Worm (Caenorhabditis elegans): ENCODE results near the gene irld-29.
"Not testable (repeated sequence)": the region's sequence is repeated elsewhere in the genome, so short reads cannot be mapped to it uniquely, and the experiment has no call there.

Gene irld-29

ce11 chrV:2325052-2325451, 13.4 kb downstream of the irld-29 start, which contains the start of gene pud-3:
Gene pud-3, minus strand, starts transcription at chrV:2325152.
- TF ChIP-seq F16B12.6 (tag; optimal IDR thresholded peaks at IDR 0.05) (no peak), lin-13 (GFP tag; optimal IDR thresholded peaks at IDR 0.05) (no peak), mef-2 (tag; optimal IDR thresholded peaks at IDR 0.05) (no peak), nhr-47 (tag; optimal IDR thresholded peaks at IDR 0.05) (no peak), elt-2 (tag; optimal IDR thresholded peaks at IDR 0.05) (no peak), sox-4 (tag; optimal IDR thresholded peaks at IDR 0.05) (no peak), pag-3 (tag; optimal IDR thresholded peaks at IDR 0.05; ENCODE audit: borderline replicate concordance, insufficient read depth) (no peak), ets-5 (GFP tag; IDR thresholded peaks at IDR 0.05) (no peak), mep-1 (tag; optimal IDR thresholded peaks at IDR 0.05) (no peak), lir-3 (tag; optimal IDR thresholded peaks at IDR 0.05; ENCODE audit: poor library complexity) (no peak), zag-1 (tag; optimal IDR thresholded peaks at IDR 0.05) (no peak), ama-1 (optimal IDR thresholded peaks at IDR 0.05) (no peak), aha-1 (tag; optimal IDR thresholded peaks at IDR 0.05) (no peak), fkh-8 (tag; optimal IDR thresholded peaks at IDR 0.05) (no peak), rnt-1 (tag; optimal IDR thresholded peaks at IDR 0.05) (no peak), pqm-1 (tag; optimal IDR thresholded peaks at IDR 0.05) (no peak), unc-30 (tag; optimal IDR thresholded peaks at IDR 0.05) (no peak), tlp-1 (tag; optimal IDR thresholded peaks at IDR 0.05) (no peak), unc-86 (tag; optimal IDR thresholded peaks at IDR 0.05) (no peak)

- no peak for TF ChIP-seq mdl-1 (tag; optimal IDR thresholded peaks at IDR 0.05)
- peak in 1 of 2 experiments; percentile 14 for TF ChIP-seq lin-35 (GFP tag; optimal IDR thresholded peaks at IDR 0.05)
- TF ChIP-seq elt-2 (tag; optimal IDR thresholded peaks at IDR 0.05), result peak; percentile 99
- TF ChIP-seq efl-1 (optimal IDR thresholded peaks at IDR 0.05), result no peak
- peak in 1 of 2 experiments; percentile 7 for TF ChIP-seq efl-1 (GFP tag; optimal IDR thresholded peaks at IDR 0.05 in 1 of 2)
- TF ChIP-seq pqm-1 (tag; optimal IDR thresholded peaks at IDR 0.05), result peak; percentile 72
- peak; percentile 48 for TF ChIP-seq jun-1 (tag; optimal IDR thresholded peaks at IDR 0.05)
- TF ChIP-seq hlh-17 (GFP tag; optimal IDR thresholded peaks at IDR 0.05; ENCODE audit: borderline replicate concordance), result no peak
- peak; percentile 59 for TF ChIP-seq nhr-71 (tag; optimal IDR thresholded peaks at IDR 0.05)
Observed at ce11 chrV:2324260-2324659, 14.2 kb downstream of the irld-29 start.

- not testable (repeated sequence) for TF ChIP-seq ceh-90 (tag; optimal IDR thresholded peaks at IDR 0.05); F16B12.6 (tag; optimal IDR thresholded peaks at IDR 0.05); dpl-1 (GFP tag; optimal IDR thresholded peaks at IDR 0.05)
Observed at ce11 chrV:2322466-2322865, 16.0 kb downstream of the irld-29 start, which contains the start of gene pud-1.2. Gene pud-1.2, minus strand, starts transcription at chrV:2322566.

- TF ChIP-seq nhr-90 (tag; optimal IDR thresholded peaks at IDR 0.05; ENCODE audit: poor library complexity); lin-39 (tag; optimal IDR thresholded peaks at IDR 0.05); nhr-85 (tag): not testable (repeated sequence)
Observed at ce11 chrV:2321001-2321400, 17.4 kb downstream of the irld-29 start, which contains the start of gene Y19D10B.6. Gene Y19D10B.6, minus strand, starts transcription at chrV:2321101.

ce11 chrV:2308246-2308645, 30.2 kb downstream of the irld-29 start:
- peak; percentile 29 for TF ChIP-seq elt-2 (tag; optimal IDR thresholded peaks at IDR 0.05)
- TF ChIP-seq ceh-8 (GFP tag; optimal IDR thresholded peaks at IDR 0.05), result no peak
- TF ChIP-seq irx-1 (tag; optimal IDR thresholded peaks at IDR 0.05), result no peak

ce11 chrV:2306383-2306782, 32.1 kb downstream of the irld-29 start:
- no peak for TF ChIP-seq ztf-4 (tag; optimal IDR thresholded peaks at IDR 0.05)
- no peak for TF ChIP-seq efl-1 (optimal IDR thresholded peaks at IDR 0.05)
- peak in 1 of 2 experiments; percentile 91 for TF ChIP-seq efl-1 (GFP tag; optimal IDR thresholded peaks at IDR 0.05 in 1 of 2)
- TF ChIP-seq lsy-2 (tag; optimal IDR thresholded peaks at IDR 0.05), result no peak
